Fruit fly (Drosophila melanogaster): ENCODE results near the gene CCT7.
A peak's percentile ranks its signal among the peaks of the same experiment; 100 is the strongest.

Gene CCT7

dm6 chr3R:8841038-8841437 is 39.7 kb downstream of the CCT7 start:
- TF ChIP-seq net (GFP tag; optimal IDR thresholded peaks at IDR 0.05) (no peak), Gug (GFP tag; IDR thresholded peaks at IDR 0.05) (no peak), lz (GFP tag; optimal IDR thresholded peaks at IDR 0.05) (no peak), CG3919 (GFP tag; optimal IDR thresholded peaks at IDR 0.05) (no peak), eg (GFP tag; IDR thresholded peaks at IDR 0.05) (no peak), Ets21C (GFP tag; optimal IDR thresholded peaks at IDR 0.05) (no peak), Ets96B (tag; optimal IDR thresholded peaks at IDR 0.05) (no peak), CG6163 (GFP tag; IDR thresholded peaks at IDR 0.05) (no peak), CG10669 (GFP tag; optimal IDR thresholded peaks at IDR 0.05) (no peak), CG1621 (tag; optimal IDR thresholded peaks at IDR 0.05) (no peak), Hr38 (GFP tag; optimal IDR thresholded peaks at IDR 0.05) (no peak), CG32006 (GFP tag; optimal IDR thresholded peaks at IDR 0.05) (no peak), achi (GFP tag; optimal IDR thresholded peaks at IDR 0.05) (no peak), CG6276 (GFP tag; optimal IDR thresholded peaks at IDR 0.05) (no peak)

- TF ChIP-seq fkh (GFP tag; optimal IDR thresholded peaks at IDR 0.05) (no peak), CG6163 (GFP tag; IDR thresholded peaks at IDR 0.05) (no peak), eg (GFP tag; IDR thresholded peaks at IDR 0.05) (peak; percentile 8; the same call in 1 of the 3 replicates), fd59A (GFP tag; optimal IDR thresholded peaks at IDR 0.05) (no peak), dsx (GFP tag; optimal IDR thresholded peaks at IDR 0.05; ENCODE audit: poor library complexity, severe bottlenecking) (no peak)
Measured at dm6 chr3R:8841533-8841932, 40.2 kb downstream of the CCT7 start.

- TF ChIP-seq salr (GFP tag; optimal IDR thresholded peaks at IDR 0.05) (no peak), esn (GFP tag; optimal IDR thresholded peaks at IDR 0.05) (no peak), CG6792 (GFP tag; optimal IDR thresholded peaks at IDR 0.05) (no peak), svp (GFP tag) (no peak), OdsH (GFP tag; optimal IDR thresholded peaks at IDR 0.05) (no peak), dsx (GFP tag; optimal IDR thresholded peaks at IDR 0.05; ENCODE audit: poor library complexity, severe bottlenecking) (no peak), fd85E (GFP tag; optimal IDR thresholded peaks at IDR 0.05) (no peak), CG8119 (GFP tag; IDR thresholded peaks at IDR 0.05) (no peak), Hr38 (GFP tag; optimal IDR thresholded peaks at IDR 0.05) (no peak), CG3919 (GFP tag; optimal IDR thresholded peaks at IDR 0.05) (no peak), CG31627 (GFP tag; optimal IDR thresholded peaks at IDR 0.05) (no peak), fd59A (GFP tag; optimal IDR thresholded peaks at IDR 0.05) (no peak), CG1621 (tag; optimal IDR thresholded peaks at IDR 0.05) (no peak)
Measured at dm6 chr3R:8843942-8844637, 42.7 kb downstream of the CCT7 start.

dm6 chr3R:8844955-8845354 is 43.6 kb downstream of the CCT7 start:
- peak; percentile 64 for TF ChIP-seq vri (GFP tag; optimal IDR thresholded peaks at IDR 0.05)
- TF ChIP-seq CG6854 (GFP tag; optimal IDR thresholded peaks at IDR 0.05): no peak
- TF ChIP-seq OdsH (GFP tag; optimal IDR thresholded peaks at IDR 0.05): no peak
- no peak for TF ChIP-seq CG10631 (GFP tag; optimal IDR thresholded peaks at IDR 0.05)
- no peak for TF ChIP-seq Hr4 (GFP tag; optimal IDR thresholded peaks at IDR 0.05)
- no peak for TF ChIP-seq CG6808 (GFP tag; optimal IDR thresholded peaks at IDR 0.05)
- TF ChIP-seq fkh (GFP tag; optimal IDR thresholded peaks at IDR 0.05): peak; percentile 12
- no peak for TF ChIP-seq dsx (GFP tag; optimal IDR thresholded peaks at IDR 0.05; ENCODE audit: poor library complexity, severe bottlenecking)
- TF ChIP-seq CG11294 (GFP tag; IDR thresholded peaks at IDR 0.05): no peak

- TF ChIP-seq Sox14 (GFP tag; optimal IDR thresholded peaks at IDR 0.05) (peak; percentile 0), CG11294 (GFP tag; IDR thresholded peaks at IDR 0.05) (no peak), Hr38 (GFP tag; optimal IDR thresholded peaks at IDR 0.05) (no peak), CG9139 (GFP tag; optimal IDR thresholded peaks at IDR 0.05) (peak; percentile 80), acj6 (GFP tag; optimal IDR thresholded peaks at IDR 0.05) (no peak), Sox102F (GFP tag; optimal IDR thresholded peaks at IDR 0.05) (peak; percentile 39), Ets21C (GFP tag; optimal IDR thresholded peaks at IDR 0.05) (no peak), achi (GFP tag; optimal IDR thresholded peaks at IDR 0.05) (peak; percentile 11), eg (GFP tag; IDR thresholded peaks at IDR 0.05) (peak; percentile 55; the same call in 2 of the 3 replicates), CG4318 (GFP tag; optimal IDR thresholded peaks at IDR 0.05) (no peak), CG1621 (tag; optimal IDR thresholded peaks at IDR 0.05) (peak; percentile 56), net (GFP tag; optimal IDR thresholded peaks at IDR 0.05) (peak; percentile 52), ss (GFP tag; optimal IDR thresholded peaks at IDR 0.05) (peak in 1 of 2 experiments; percentile 64), OdsH (GFP tag; optimal IDR thresholded peaks at IDR 0.05) (no peak), CG10669 (GFP tag; optimal IDR thresholded peaks at IDR 0.05) (peak; percentile 23), CG6163 (GFP tag; IDR thresholded peaks at IDR 0.05) (peak; percentile 80), Eip78C (GFP tag) (peak; percentile 73), esn (GFP tag; optimal IDR thresholded peaks at IDR 0.05) (peak; percentile 22), CG8119 (GFP tag; IDR thresholded peaks at IDR 0.05) (peak; percentile 53; the same call in 2 of the 3 replicates), CG8632 (GFP tag; optimal IDR thresholded peaks at IDR 0.05) (peak; percentile 19), fd85E (GFP tag; optimal IDR thresholded peaks at IDR 0.05) (no peak), Ets96B (tag; optimal IDR thresholded peaks at IDR 0.05) (peak; percentile 19), lz (GFP tag; optimal IDR thresholded peaks at IDR 0.05) (no peak), fd59A (GFP tag; optimal IDR thresholded peaks at IDR 0.05) (no peak), CG6276 (GFP tag; optimal IDR thresholded peaks at IDR 0.05) (peak; percentile 49)
Measured at dm6 chr3R:8846154-8846648, 44.8 kb downstream of the CCT7 start.
